Worm (Caenorhabditis elegans) whole organism, late embryonic: ENCODE results near the gene oac-52.

Experiments used
- eyg-1 ChIP-seq: sonication (generic microtip); optimal IDR thresholded peaks from 2 replicates; lab custom pipeline; 2016; ENCODE audit warnings: missing genotype, missing genetic modification characterization, missing compliant biosample characterization
- hlh-30 ChIP-seq: sonication (generic microtip); optimal IDR thresholded peaks from 2 replicates; lab custom pipeline; 2017; ENCODE audit warnings: antibody characterized with exemption, missing genetic modification characterization, missing compliant biosample characterization; ENCODE audit not compliant: insufficient read depth
- pha-4 ChIP-seq: fragments of 150-350 bp; optimal IDR thresholded peaks from 2 replicates; lab custom pipeline; 2018; ENCODE audit warnings: missing biosample characterization, missing genetic modification reagents, missing genetic modification characterization
- sox-2 ChIP-seq: fragments of 200-800 bp; sonication (Bioruptor generic); IDR thresholded peaks from 2 replicates; pipeline ENCODE4 v1.3.6; 2022; ENCODE audit warnings: missing genetic modification reagents, missing genetic modification characterization, missing compliant biosample characterization
- unc-55 ChIP-seq: sonication (generic microtip); optimal IDR thresholded peaks from 2 replicates; lab custom pipeline; 2017; ENCODE audit warnings: missing biosample characterization, missing genetic modification reagents, missing genetic modification characterization

- no peak for TF ChIP-seq pha-4 (tag; lab: Kevin White, UChicago)
- TF ChIP-seq eyg-1 = no peak
- no peak for TF ChIP-seq sox-2 (GFP tag; lab: Robert Waterston, UW)
- no peak for TF ChIP-seq hlh-30 (tag; lab: Kevin White, UChicago)
- TF ChIP-seq unc-55 (GFP tag; lab: Kevin White, UChicago) = no peak
Observed at ce11 chrIV:4369116-4369515, 22.7 kb upstream of the oac-52 start.
